Fruit fly (Drosophila melanogaster): Measurements from ENCODE around the gene ND-51.

dm6 chr2L:6035155-6035554 is 27.4 kb downstream of the ND-51 start:
- no peak for TF ChIP-seq hkb (optimal IDR thresholded peaks at IDR 0.05)
- no peak for TF ChIP-seq hkb (GFP tag; IDR thresholded peaks at IDR 0.05)
- no peak for TF ChIP-seq ap (GFP tag; IDR thresholded peaks at IDR 0.05)
- TF ChIP-seq tap (tag; optimal IDR thresholded peaks at IDR 0.05): no peak
- TF ChIP-seq CG1603 (tag; optimal IDR thresholded peaks at IDR 0.05): no peak
- no peak for TF ChIP-seq H15 (GFP tag; IDR thresholded peaks at IDR 0.05)
- no peak for TF ChIP-seq bbx (GFP tag; IDR thresholded peaks at IDR 0.05; ENCODE audit: partially characterized antibody)
- TF ChIP-seq Med (GFP tag): no peak
- no peak for TF ChIP-seq ham (GFP tag; IDR thresholded peaks at IDR 0.05)
- TF ChIP-seq ase (GFP tag; IDR thresholded peaks at IDR 0.05): no peak
- TF ChIP-seq br (optimal IDR thresholded peaks at IDR 0.05): no peak
- no peak for TF ChIP-seq luna (GFP tag; optimal IDR thresholded peaks at IDR 0.05)
